Fruit fly (Drosophila melanogaster): ENCODE measurements around the gene Flo2.

The Flo2 gene

DNA sequence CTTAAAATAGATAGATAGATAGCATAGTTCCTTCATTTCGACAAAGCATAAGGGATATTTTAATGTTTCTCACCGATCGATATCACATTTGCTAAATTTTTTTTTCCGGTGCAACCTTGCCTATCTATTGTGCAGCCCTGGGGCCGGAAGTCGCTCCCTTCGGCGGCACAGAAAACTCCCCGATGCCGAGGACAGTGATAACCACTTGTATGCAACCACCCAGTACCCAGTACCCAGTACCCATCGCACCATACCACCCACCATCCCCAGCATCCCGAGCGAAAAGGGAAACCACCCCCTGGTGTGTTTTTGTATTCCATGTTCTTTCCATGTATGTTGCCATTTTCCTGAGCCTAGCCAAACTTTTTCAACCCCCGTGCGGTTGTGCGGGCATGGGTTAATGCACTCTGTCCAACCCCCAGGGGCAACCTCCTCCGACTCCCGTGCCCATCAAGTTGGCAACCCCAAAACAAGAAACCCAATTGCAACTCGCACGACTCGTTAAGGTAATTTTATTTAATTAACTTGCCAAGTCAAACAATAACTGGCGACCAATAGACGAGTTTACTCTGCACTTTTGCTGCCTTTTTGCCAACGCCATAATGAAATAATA, 2.8 kb downstream of the Flo2 start (continued):
- TF ChIP-seq Opbp (GFP tag; IDR thresholded peaks at IDR 0.05; ENCODE audit: partially characterized antibody) (no peak), Hmr (GFP tag; optimal IDR thresholded peaks at IDR 0.05) (peak; percentile 28), ci (GFP tag; IDR thresholded peaks at IDR 0.05) (peak; percentile 56; the same call in 1 of the 3 replicates), CG3726 (GFP tag; IDR thresholded peaks at IDR 0.05) (no peak), CG3847 (GFP tag; IDR thresholded peaks at IDR 0.05) (no peak), CG1529 (GFP tag; optimal IDR thresholded peaks at IDR 0.05) (no peak), CG31388 (GFP tag; optimal IDR thresholded peaks at IDR 0.05) (no peak), Hand (GFP tag; optimal IDR thresholded peaks at IDR 0.05) (no peak), Ets97D (GFP tag; optimal IDR thresholded peaks at IDR 0.05) (peak; percentile 47), lab (GFP tag; optimal IDR thresholded peaks at IDR 0.05) (peak; percentile 32), CG9437 (GFP tag; optimal IDR thresholded peaks at IDR 0.05) (no peak), Vsx1 (GFP tag; optimal IDR thresholded peaks at IDR 0.05) (no peak), CG2116 (GFP tag; optimal IDR thresholded peaks at IDR 0.05) (peak; percentile 8), Scr (GFP tag; IDR thresholded peaks at IDR 0.05; ENCODE audit: partially characterized antibody) (no peak), Ets65A (GFP tag) (no peak), CG17385 (GFP tag; optimal IDR thresholded peaks at IDR 0.05) (no peak), Dbx (GFP tag; IDR thresholded peaks at IDR 0.05) (0 out of 3 replicates have a peak, but pooled peaks have one; percentile 21), Ssrp (tag; optimal IDR thresholded peaks at IDR 0.05) (no peak), eyg (GFP tag; optimal IDR thresholded peaks at IDR 0.05) (no peak), croc (GFP tag; conservative IDR thresholded peaks at IDR 0.05) (no peak), CG10431 (GFP tag; optimal IDR thresholded peaks at IDR 0.05) (peak; percentile 100), CG32532 (GFP tag; IDR thresholded peaks at IDR 0.05) (no peak), zfh1 (GFP tag; IDR thresholded peaks at IDR 0.05) (peak; percentile 34; the same call in 1 of the 3 replicates), Sox102F (GFP tag; optimal IDR thresholded peaks at IDR 0.05) (peak; percentile 21), zf30C (GFP tag; optimal IDR thresholded peaks at IDR 0.05) (peak; percentile 40), Hr39 (optimal IDR thresholded peaks at IDR 0.05) (no peak), Rfx (GFP tag; IDR thresholded peaks at IDR 0.05) (no peak), CG7928 (GFP tag; optimal IDR thresholded peaks at IDR 0.05) (peak; percentile 24), unpg (GFP tag; optimal IDR thresholded peaks at IDR 0.05) (peak; percentile 2), HLH3B (GFP tag; IDR thresholded peaks at IDR 0.05) (peak; percentile 34; the same call in 1 of the 2 replicates), NC2α (GFP tag; optimal IDR thresholded peaks at IDR 0.05) (no peak), CG11504 (tag; optimal IDR thresholded peaks at IDR 0.05) (peak; percentile 11), CG13424 (tag; optimal IDR thresholded peaks at IDR 0.05) (peak; percentile 7), CG5180 (GFP tag; optimal IDR thresholded peaks at IDR 0.05) (no peak), phol (tag; optimal IDR thresholded peaks at IDR 0.05) (peak; percentile 0), Med (GFP tag) (peak; percentile 15), lbe (GFP tag; optimal IDR thresholded peaks at IDR 0.05) (no peak), p53 (GFP tag; optimal IDR thresholded peaks at IDR 0.05) (no peak), Deaf1 (tag; optimal IDR thresholded peaks at IDR 0.05) (peak; percentile 19), CG18599 (GFP tag; optimal IDR thresholded peaks at IDR 0.05) (peak; percentile 9), CG1024 (GFP tag; IDR thresholded peaks at IDR 0.05) (no peak), oc (tag; optimal IDR thresholded peaks at IDR 0.05) (no peak), CG6175 (GFP tag; IDR thresholded peaks at IDR 0.05) (no peak), sob (GFP tag; IDR thresholded peaks at IDR 0.05) (0 out of 2 replicates have a peak, but pooled peaks have one; percentile 15), gem (tag; optimal IDR thresholded peaks at IDR 0.05) (peak; percentile 5), CrebB (tag; optimal IDR thresholded peaks at IDR 0.05) (no peak), CG15696 (tag; optimal IDR thresholded peaks at IDR 0.05) (no peak), onecut (GFP tag; IDR thresholded peaks at IDR 0.05) (peak; percentile 44), mirr (GFP tag; optimal IDR thresholded peaks at IDR 0.05) (no peak), caup (GFP tag; optimal IDR thresholded peaks at IDR 0.05; ENCODE audit: severe bottlenecking) (peak; percentile 1)
